Worm (Caenorhabditis elegans): Measurements from ENCODE around the gene hot-3.

Gene hot-3

DNA sequence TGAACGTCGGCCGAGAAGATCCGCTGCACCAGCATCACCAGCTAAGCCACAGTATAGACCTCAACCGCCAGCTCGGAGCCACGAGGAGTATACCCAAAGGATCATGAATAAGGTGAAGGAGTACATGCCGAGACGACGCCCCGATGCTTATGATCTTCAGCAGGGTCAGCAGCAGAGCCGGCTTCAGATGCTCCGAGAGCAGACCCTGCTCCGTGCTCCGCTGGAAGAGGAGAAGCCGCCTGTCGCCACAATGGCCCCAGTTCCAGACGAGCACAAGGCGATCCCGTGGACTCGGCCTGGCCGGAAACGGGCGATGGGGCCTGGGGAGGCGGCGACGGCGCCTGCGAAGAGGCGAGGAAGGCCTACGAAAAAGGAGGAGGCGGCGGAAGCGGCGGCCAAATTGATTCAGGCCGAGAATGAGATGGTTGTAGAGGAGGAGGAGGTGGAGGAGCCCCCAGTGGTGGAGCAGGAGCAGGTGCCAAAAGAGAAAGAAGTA is 35.5 kb downstream of the hot-3 start:
- TF ChIP-seq ets-7 (tag; optimal IDR thresholded peaks at IDR 0.05) (no peak), aly-1 (tag; optimal IDR thresholded peaks at IDR 0.05) (no peak), hmbx-1 (tag; optimal IDR thresholded peaks at IDR 0.05) (no peak), tra-4 (tag; optimal IDR thresholded peaks at IDR 0.05) (no peak), scrt-1 (GFP tag; IDR thresholded peaks at IDR 0.05) (no peak)

- TF ChIP-seq tra-4 (tag; optimal IDR thresholded peaks at IDR 0.05) (no peak), ceh-36 (tag; optimal IDR thresholded peaks at IDR 0.05) (no peak), hmbx-1 (tag; optimal IDR thresholded peaks at IDR 0.05) (no peak), flt-1 (GFP tag; IDR thresholded peaks at IDR 0.05) (no peak), pes-1 (GFP tag; IDR thresholded peaks at IDR 0.05) (no peak), hmg-4 (GFP tag; optimal IDR thresholded peaks at IDR 0.05) (peak; percentile 7)
Measured at ce11 chrII:13888278-13888677, 43.6 kb downstream of the hot-3 start, which contains the start of gene mcd-1. mcd-1 (plus strand) TSS chrII:13888544.

ce11 chrII:13886431-13886830 is 45.4 kb downstream of the hot-3 start:
- no peak for TF ChIP-seq B0310.2 (tag; optimal IDR thresholded peaks at IDR 0.05)
- TF ChIP-seq flt-1 (GFP tag; IDR thresholded peaks at IDR 0.05), result no peak
- no peak for TF ChIP-seq ceh-13 (GFP tag; optimal IDR thresholded peaks at IDR 0.05)
- TF ChIP-seq sea-1 (GFP tag; conservative IDR thresholded peaks at IDR 0.05), result no peak
- no peak for TF ChIP-seq ama-1 (optimal IDR thresholded peaks at IDR 0.05)
- no peak for TF ChIP-seq ceh-36 (tag; optimal IDR thresholded peaks at IDR 0.05)
- no peak for TF ChIP-seq F13C5.2 (tag; optimal IDR thresholded peaks at IDR 0.05)
- no peak for TF ChIP-seq tbx-37 (GFP tag; conservative IDR thresholded peaks at IDR 0.05)
- TF ChIP-seq hnd-1 (tag; optimal IDR thresholded peaks at IDR 0.05), result no peak

- TF ChIP-seq tra-4 (tag; optimal IDR thresholded peaks at IDR 0.05), result no peak
- TF ChIP-seq pes-1 (GFP tag; IDR thresholded peaks at IDR 0.05), result no peak
- TF ChIP-seq hmg-4 (GFP tag; optimal IDR thresholded peaks at IDR 0.05), result no peak
- TF ChIP-seq hmbx-1 (tag; optimal IDR thresholded peaks at IDR 0.05), result no peak
- no peak for TF ChIP-seq tbx-37 (GFP tag; conservative IDR thresholded peaks at IDR 0.05)
- TF ChIP-seq aly-1 (tag; optimal IDR thresholded peaks at IDR 0.05), result no peak
- no peak for TF ChIP-seq ceh-36 (tag; optimal IDR thresholded peaks at IDR 0.05)
- no peak for TF ChIP-seq B0310.2 (tag; optimal IDR thresholded peaks at IDR 0.05)
- TF ChIP-seq flt-1 (GFP tag; IDR thresholded peaks at IDR 0.05), result no peak
- no peak for TF ChIP-seq ama-1 (optimal IDR thresholded peaks at IDR 0.05)
- no peak for TF ChIP-seq ets-7 (tag; optimal IDR thresholded peaks at IDR 0.05)
Measured at ce11 chrII:13882405-13882804, 49.4 kb downstream of the hot-3 start, which contains the start of gene hda-10. hda-10 (plus strand) TSS chrII:13882705.

Measured in whole organism, early embryonic.